Fruit fly (Drosophila melanogaster): ENCODE data around the gene Phae2.

The Phae2 gene

DNA sequence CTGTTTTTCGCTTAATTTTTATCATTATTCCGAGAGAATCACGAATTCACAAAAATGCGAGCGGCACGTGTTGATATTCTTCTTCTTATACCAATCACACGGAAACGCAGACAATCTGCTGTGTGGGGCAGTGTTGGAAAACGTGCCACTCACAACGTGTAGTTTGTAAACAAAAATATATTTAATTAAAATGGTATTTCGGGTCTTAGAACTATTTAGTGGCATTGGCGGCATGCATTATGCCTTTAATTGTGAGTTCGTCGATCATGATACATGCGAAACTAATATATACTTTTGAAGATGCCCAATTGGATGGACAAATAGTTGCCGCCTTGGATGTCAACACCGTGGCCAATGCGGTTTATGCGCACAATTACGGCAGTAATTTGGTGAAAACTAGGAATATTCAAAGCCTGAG lies 14.5 kb upstream of the Phae2 start, which contains the start of the genes CG6712 and Mt2:
TSS of gene CG6712 (minus strand) at position 116 of the 418 bp plus-strand sequence.
TSS of gene Mt2 (plus strand) at position 130 of the 418 bp plus-strand sequence.
- TF ChIP-seq CG4496 (GFP tag; IDR thresholded peaks at IDR 0.05) (no peak), CG8159 (tag; optimal IDR thresholded peaks at IDR 0.05) (no peak), rn (GFP tag; IDR thresholded peaks at IDR 0.05) (no peak), fd96Ca (GFP tag; IDR thresholded peaks at IDR 0.05) (no peak), CG13204 (GFP tag; optimal IDR thresholded peaks at IDR 0.05) (no peak), gl (tag; optimal IDR thresholded peaks at IDR 0.05) (no peak), Pif1A (GFP tag; optimal IDR thresholded peaks at IDR 0.05) (no peak), CG32121 (GFP tag; IDR thresholded peaks at IDR 0.05) (no peak), CG9948 (tag; optimal IDR thresholded peaks at IDR 0.05) (no peak), Pif1B (GFP tag; optimal IDR thresholded peaks at IDR 0.05) (no peak), CG15710 (tag; optimal IDR thresholded peaks at IDR 0.05) (no peak), EcR (GFP tag; optimal IDR thresholded peaks at IDR 0.05) (no peak), Ets98B (GFP tag; IDR thresholded peaks at IDR 0.05) (no peak), CG14655 (GFP tag; optimal IDR thresholded peaks at IDR 0.05) (no peak), CG34367 (tag; optimal IDR thresholded peaks at IDR 0.05) (no peak), Snoo (tag; optimal IDR thresholded peaks at IDR 0.05) (no peak), CG10348 (GFP tag; IDR thresholded peaks at IDR 0.05) (no peak), CG12605 (GFP tag; IDR thresholded peaks at IDR 0.05) (no peak), CG8301 (tag; optimal IDR thresholded peaks at IDR 0.05) (no peak)

- TF ChIP-seq Pif1B (GFP tag; optimal IDR thresholded peaks at IDR 0.05) (no peak), rn (GFP tag; IDR thresholded peaks at IDR 0.05) (0 out of 2 replicates have a peak, but pooled peaks have one; percentile 16), CG9948 (tag; optimal IDR thresholded peaks at IDR 0.05) (no peak), CG4496 (GFP tag; IDR thresholded peaks at IDR 0.05) (peak; percentile 52; the same call in 1 of the 3 replicates)
These were observed 13.2 kb upstream of the Phae2 start, which contains the start of gene Ced-12 for dm6 chr2L:12097698-12098097. Gene Ced-12, plus strand, starts transcription at chr2L:12097838.

DNA sequence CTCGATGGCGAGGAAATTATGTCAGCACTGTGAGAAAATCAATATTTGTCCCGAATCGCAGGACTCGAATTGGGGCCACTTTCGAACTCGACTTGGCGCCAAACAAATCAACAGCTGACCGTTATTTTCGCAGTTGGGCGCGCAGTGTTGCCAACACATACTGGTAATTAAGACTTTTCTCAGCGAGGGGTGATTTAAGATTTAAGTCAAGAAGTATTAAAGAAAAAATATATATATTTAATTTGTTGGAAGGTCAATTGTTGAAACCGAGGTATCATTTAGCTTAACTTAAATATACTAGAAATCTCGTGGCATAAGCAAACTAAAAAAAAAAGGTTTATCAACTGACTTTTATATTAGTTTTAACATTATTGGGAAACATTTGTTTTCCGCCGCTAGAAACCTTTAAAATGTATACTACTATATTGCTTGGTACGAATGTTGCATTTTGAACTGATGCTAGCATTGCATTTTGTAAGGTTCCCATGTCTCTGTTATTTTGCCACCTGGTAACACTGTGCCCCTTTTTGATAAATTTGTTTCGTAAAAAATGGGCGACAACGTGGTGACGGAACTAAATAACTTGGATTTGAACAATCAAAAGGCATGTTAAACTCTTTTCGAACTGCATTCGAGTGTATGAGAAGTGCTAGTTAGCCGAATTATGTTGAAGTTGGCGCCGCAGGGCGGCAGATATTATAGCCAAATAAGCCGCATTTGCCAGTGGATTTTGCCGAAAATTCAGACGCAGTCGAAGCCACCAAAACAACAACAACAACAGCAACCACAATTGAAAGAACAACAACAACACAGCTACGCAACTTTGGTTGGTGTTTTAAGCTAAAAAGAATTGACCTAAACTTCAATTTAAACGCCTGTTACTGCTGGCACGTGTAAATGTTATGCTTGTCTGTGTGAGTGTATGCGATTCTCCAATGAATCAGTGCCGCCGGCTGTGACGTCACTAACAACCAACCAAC lies 7.4 kb upstream of the Phae2 start, which contains the start of the genes Patsas and ThrRS:
TSS of gene Patsas (minus strand) at position 55 of the 980 bp plus-strand sequence.
TSS of gene ThrRS (plus strand) at position 521 of the 980 bp plus-strand sequence.
- TF ChIP-seq Pif1B (GFP tag; optimal IDR thresholded peaks at IDR 0.05) = no peak
- TF ChIP-seq D1 (tag; optimal IDR thresholded peaks at IDR 0.05) = no peak
- TF ChIP-seq rn (GFP tag; IDR thresholded peaks at IDR 0.05) = peak; percentile 65
- TF ChIP-seq Snoo (tag; optimal IDR thresholded peaks at IDR 0.05) = peak; percentile 76
- peak; percentile 80 for TF ChIP-seq CG9948 (tag; optimal IDR thresholded peaks at IDR 0.05)
- no peak for TF ChIP-seq gl (tag; optimal IDR thresholded peaks at IDR 0.05)
- TF ChIP-seq CG4496 (GFP tag; IDR thresholded peaks at IDR 0.05) = peak; percentile 92
- TF ChIP-seq Ets98B (GFP tag; IDR thresholded peaks at IDR 0.05) = peak; percentile 87
- TF ChIP-seq CG15710 (tag; optimal IDR thresholded peaks at IDR 0.05) = peak; percentile 80
- TF ChIP-seq CG14655 (GFP tag; optimal IDR thresholded peaks at IDR 0.05) = no peak
- TF ChIP-seq CG8301 (tag; optimal IDR thresholded peaks at IDR 0.05) = peak; percentile 73
- peak; percentile 80; the same call in 1 of the 2 replicates for TF ChIP-seq CG32121 (GFP tag; IDR thresholded peaks at IDR 0.05)
- no peak for TF ChIP-seq EcR (GFP tag; optimal IDR thresholded peaks at IDR 0.05)
- TF ChIP-seq CG17806 (tag; optimal IDR thresholded peaks at IDR 0.05) = peak; percentile 81
- TF ChIP-seq CG12605 (GFP tag; IDR thresholded peaks at IDR 0.05) = peak; percentile 71
- TF ChIP-seq CG13204 (GFP tag; optimal IDR thresholded peaks at IDR 0.05) = no peak
- TF ChIP-seq fd96Ca (GFP tag; IDR thresholded peaks at IDR 0.05) = peak; percentile 38; the same call in 2 of the 3 replicates
- TF ChIP-seq CG10348 (GFP tag; IDR thresholded peaks at IDR 0.05) = peak; percentile 60
- no peak for TF ChIP-seq Pif1A (GFP tag; optimal IDR thresholded peaks at IDR 0.05)
- peak; percentile 74 for TF ChIP-seq CG34367 (tag; optimal IDR thresholded peaks at IDR 0.05)
- peak; percentile 82 for TF ChIP-seq CG8159 (tag; optimal IDR thresholded peaks at IDR 0.05)

DNA sequence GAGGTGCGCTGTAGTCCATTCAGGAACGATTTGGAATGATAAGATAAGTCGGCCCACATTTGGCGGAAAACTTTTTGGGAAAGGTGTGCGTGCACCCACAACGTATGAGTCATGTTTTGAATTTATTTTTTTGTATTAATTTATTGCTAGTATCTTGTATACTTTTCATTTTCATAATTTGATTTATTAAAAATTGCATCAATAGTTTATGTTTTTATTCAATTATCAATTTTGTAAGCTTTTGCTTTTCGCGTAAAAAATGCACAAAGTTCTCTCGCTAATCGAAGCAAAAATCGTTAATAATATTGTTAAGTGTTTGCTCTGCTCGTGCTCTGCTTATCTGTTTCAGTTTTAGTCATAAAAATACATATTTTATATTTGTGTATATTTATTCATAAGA lies 3.8 kb upstream of the Phae2 start:
- TF ChIP-seq Ets98B (GFP tag; IDR thresholded peaks at IDR 0.05) (no peak), rn (GFP tag; IDR thresholded peaks at IDR 0.05) (no peak), Pif1B (GFP tag; optimal IDR thresholded peaks at IDR 0.05) (no peak), CG12605 (GFP tag; IDR thresholded peaks at IDR 0.05) (no peak), CG4496 (GFP tag; IDR thresholded peaks at IDR 0.05) (no peak), Snoo (tag; optimal IDR thresholded peaks at IDR 0.05) (no peak), CG8301 (tag; optimal IDR thresholded peaks at IDR 0.05) (no peak), CG13204 (GFP tag; optimal IDR thresholded peaks at IDR 0.05) (no peak), CG17806 (tag; optimal IDR thresholded peaks at IDR 0.05) (no peak), CG34367 (tag; optimal IDR thresholded peaks at IDR 0.05) (no peak), CG32121 (GFP tag; IDR thresholded peaks at IDR 0.05) (no peak), CG14655 (GFP tag; optimal IDR thresholded peaks at IDR 0.05) (no peak), CG9948 (tag; optimal IDR thresholded peaks at IDR 0.05) (no peak)

dm6 chr2L:12108779-12109564 lies 1.9 kb upstream of the Phae2 start, which contains the start of the genes Rab6 and Phae1:
Gene Rab6, minus strand, starts transcription at chr2L:12109116.
Gene Phae1, plus strand, starts transcription at chr2L:12109417.
- TF ChIP-seq EcR (GFP tag; optimal IDR thresholded peaks at IDR 0.05) (peak; percentile 90), CG10348 (GFP tag; IDR thresholded peaks at IDR 0.05) (no peak), CG8159 (tag; optimal IDR thresholded peaks at IDR 0.05) (peak; percentile 2)
